Worm (Caenorhabditis elegans) whole organism, L4/young adult: Measurements from ENCODE around the gene unc-9.

Source experiments
- W03F9.2 ChIP-seq: fragments of 150-350 bp; optimal IDR thresholded peaks from 2 replicates; lab custom pipeline; 2014; ENCODE audit warnings: missing biosample characterization, missing genetic modification characterization
- dao-5 ChIP-seq: sonication (generic microtip); optimal IDR thresholded peaks from 2 replicates; lab custom pipeline; 2016; ENCODE audit warnings: missing genotype, missing genetic modification characterization, moderate library complexity, missing compliant biosample characterization
- him-1 ChIP-seq: sonication (generic microtip); optimal IDR thresholded peaks from 2 replicates; lab custom pipeline; 2016; ENCODE audit warnings: missing genotype, missing genetic modification reagents, missing genetic modification characterization, missing compliant biosample characterization

DNA sequence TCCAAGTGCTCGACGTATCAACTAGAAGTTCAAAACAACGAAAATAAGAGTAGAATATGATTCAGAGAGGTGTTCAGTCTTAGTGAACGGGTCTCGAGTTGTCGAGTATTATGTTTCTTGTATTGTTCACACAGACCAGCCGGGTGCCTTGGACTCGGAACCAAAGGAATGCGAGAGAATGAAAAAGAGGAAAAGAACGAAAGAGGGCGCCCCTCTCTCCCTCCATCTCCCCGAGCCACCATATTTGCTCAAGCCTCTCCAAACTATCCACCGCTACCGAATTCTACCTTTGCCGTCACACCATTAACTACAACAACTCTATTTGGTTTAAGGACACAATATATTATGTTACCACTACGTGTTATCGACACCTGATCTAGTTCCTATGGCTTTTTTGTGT is 39.8 kb upstream of the unc-9 start:
- TF ChIP-seq him-1 (tag; lab: Kevin White, UChicago) (no peak), W03F9.2 (no peak), dao-5 (tag; lab: Kevin White, UChicago) (no peak)
